Fruit fly (Drosophila melanogaster): ENCODE data around the gene sloth2.

Gene sloth2

dm6 chrX:6982054-6982453 is 29.1 kb upstream of the sloth2 start (continued):
- TF ChIP-seq toy (GFP tag; IDR thresholded peaks at IDR 0.05): no peak
- no peak for TF ChIP-seq crol (GFP tag; IDR thresholded peaks at IDR 0.05)
- peak; percentile 17 for TF ChIP-seq lilli (GFP tag; optimal IDR thresholded peaks at IDR 0.05)
- peak; percentile 16 for TF ChIP-seq CG12659 (GFP tag; optimal IDR thresholded peaks at IDR 0.05)
- TF ChIP-seq br (optimal IDR thresholded peaks at IDR 0.05): no peak
- peak; percentile 81 for TF ChIP-seq Med (GFP tag)
- TF ChIP-seq CG10274 (GFP tag; optimal IDR thresholded peaks at IDR 0.05): no peak
- TF ChIP-seq CG3163 (GFP tag; optimal IDR thresholded peaks at IDR 0.05): no peak
- TF ChIP-seq Ada2b (GFP tag; IDR thresholded peaks at IDR 0.05): no peak
- TF ChIP-seq row (GFP tag; IDR thresholded peaks at IDR 0.05): peak; percentile 52
- TF ChIP-seq Atf3 (GFP tag; optimal IDR thresholded peaks at IDR 0.05): no peak
- no peak for TF ChIP-seq prd (optimal IDR thresholded peaks at IDR 0.05)
- TF ChIP-seq prd (GFP tag; IDR thresholded peaks at IDR 0.05): no peak; the same call in 2 of the 3 replicates
- TF ChIP-seq HLH54F (GFP tag; optimal IDR thresholded peaks at IDR 0.05): no peak
- TF ChIP-seq CG1233 (GFP tag; optimal IDR thresholded peaks at IDR 0.05): no peak
- no peak for TF ChIP-seq dan (GFP tag; IDR thresholded peaks at IDR 0.05)
- TF ChIP-seq z (GFP tag; IDR thresholded peaks at IDR 0.05): no peak
- 0 out of 3 replicates have a peak, but pooled peaks have one; percentile 11 for TF ChIP-seq ci (GFP tag; IDR thresholded peaks at IDR 0.05)
- TF ChIP-seq trem (tag; optimal IDR thresholded peaks at IDR 0.05): peak; percentile 46
- peak; percentile 12 for TF ChIP-seq tio (GFP tag; optimal IDR thresholded peaks at IDR 0.05)
- no peak for TF ChIP-seq pho (GFP tag; optimal IDR thresholded peaks at IDR 0.05)
- peak in 1 of 2 experiments; percentile 62 for TF ChIP-seq bsh (GFP tag; optimal IDR thresholded peaks at IDR 0.05)
- TF ChIP-seq D (optimal IDR thresholded peaks at IDR 0.05): no peak
- TF ChIP-seq D (GFP tag; optimal IDR thresholded peaks at IDR 0.05): peak; percentile 35
- no peak for TF ChIP-seq CG4820 (GFP tag; optimal IDR thresholded peaks at IDR 0.05)
- peak; percentile 34; the same call in 1 of the 2 replicates for TF ChIP-seq vvl (GFP tag; IDR thresholded peaks at IDR 0.05)
- TF ChIP-seq CG2678 (tag; optimal IDR thresholded peaks at IDR 0.05): peak; percentile 58
- TF ChIP-seq sug (tag; optimal IDR thresholded peaks at IDR 0.05): no peak
- no peak for TF ChIP-seq tap (tag; optimal IDR thresholded peaks at IDR 0.05)
- TF ChIP-seq CG4617 (GFP tag; optimal IDR thresholded peaks at IDR 0.05; ENCODE audit: borderline replicate concordance): no peak
- TF ChIP-seq CG12391 (tag; optimal IDR thresholded peaks at IDR 0.05): peak; percentile 51
- no peak for TF ChIP-seq CG15514 (GFP tag; optimal IDR thresholded peaks at IDR 0.05)
- peak; percentile 22 for TF ChIP-seq CG4424 (GFP tag; optimal IDR thresholded peaks at IDR 0.05)
- TF ChIP-seq Trl (optimal IDR thresholded peaks at IDR 0.05): peak in 1 of 2 experiments; percentile 55
- no peak for TF ChIP-seq Trl (GFP tag; optimal IDR thresholded peaks at IDR 0.05)
- no peak for TF ChIP-seq Antp (GFP tag; optimal IDR thresholded peaks at IDR 0.05)
- TF ChIP-seq Hmr (GFP tag; optimal IDR thresholded peaks at IDR 0.05): peak; percentile 4
- TF ChIP-seq CG17829 (tag; optimal IDR thresholded peaks at IDR 0.05): peak; percentile 44
- no peak for TF ChIP-seq maf-S (GFP tag; optimal IDR thresholded peaks at IDR 0.05)
- TF ChIP-seq Oli (tag; optimal IDR thresholded peaks at IDR 0.05): peak; percentile 38
- no peak for TF ChIP-seq CG33213 (GFP tag; optimal IDR thresholded peaks at IDR 0.05)
- TF ChIP-seq Rx (GFP tag; IDR thresholded peaks at IDR 0.05): no peak
- TF ChIP-seq stc (GFP tag; IDR thresholded peaks at IDR 0.05): no peak
- TF ChIP-seq NK7.1 (GFP tag; optimal IDR thresholded peaks at IDR 0.05): peak; percentile 28
- TF ChIP-seq tin (GFP tag; optimal IDR thresholded peaks at IDR 0.05): no peak
- TF ChIP-seq CG31365 (tag; optimal IDR thresholded peaks at IDR 0.05): no peak
- TF ChIP-seq dati (GFP tag; IDR thresholded peaks at IDR 0.05): no peak
- TF ChIP-seq jumu (GFP tag; optimal IDR thresholded peaks at IDR 0.05): no peak
- TF ChIP-seq CG17612 (GFP tag; IDR thresholded peaks at IDR 0.05): no peak
- TF ChIP-seq ranshi (GFP tag; IDR thresholded peaks at IDR 0.05): 0 out of 2 replicates have a peak, but pooled peaks have one; percentile 16
- peak; percentile 73 for TF ChIP-seq gem (tag; optimal IDR thresholded peaks at IDR 0.05)
- TF ChIP-seq fu2 (GFP tag; optimal IDR thresholded peaks at IDR 0.05): no peak
- TF ChIP-seq Adf1 (GFP tag; IDR thresholded peaks at IDR 0.05): no peak
- TF ChIP-seq inv (GFP tag; IDR thresholded peaks at IDR 0.05; ENCODE audit: partially characterized antibody): no peak
